Worm (Caenorhabditis elegans): ENCODE data around the gene nrde-3.

DNA sequence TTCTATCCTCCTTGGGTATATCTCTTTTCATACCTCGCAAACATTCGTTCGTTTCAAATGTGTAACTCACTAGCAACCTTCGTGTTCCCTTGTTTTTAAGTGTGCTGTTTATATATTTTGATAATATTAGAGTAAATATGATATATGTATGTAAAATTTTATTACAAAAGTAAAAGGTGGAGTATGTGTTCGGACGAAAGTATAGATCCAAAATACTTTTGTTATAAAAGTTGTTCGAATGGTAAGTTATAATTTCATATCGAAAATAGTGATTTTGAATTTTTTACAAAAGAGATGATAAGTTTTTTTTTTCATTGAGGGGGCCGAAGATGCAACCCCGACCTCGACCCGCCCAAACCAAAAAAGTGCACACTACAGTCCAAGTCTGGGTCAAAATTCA is 14.2 kb upstream of the nrde-3 start, which contains the start of gene C04E7.1:
- TF ChIP-seq ZK546.5 (tag; optimal IDR thresholded peaks at IDR 0.05) (no peak), unc-130 (GFP tag; optimal IDR thresholded peaks at IDR 0.05) (no peak), nhr-11 (tag; optimal IDR thresholded peaks at IDR 0.05) (no peak), nhr-48 (tag; optimal IDR thresholded peaks at IDR 0.05) (no peak), aly-2 (tag; optimal IDR thresholded peaks at IDR 0.05) (no peak), lim-7 (GFP tag; IDR thresholded peaks at IDR 0.05) (no peak)

Data from whole organism, L4 larva.